Fruit fly (Drosophila melanogaster) whole organism, embryonic: ENCODE data around the gene CG9328.

Source experiments
- Bdp1 ChIP-seq: fragments of 200-800 bp; sonication (Bioruptor generic); optimal IDR thresholded peaks from 3 replicates; lab custom pipeline; 2016; ENCODE audit warnings: missing biosample characterization, missing genetic modification characterization
- CG10267 ChIP-seq: fragments of 200-800 bp; sonication (Bioruptor generic); optimal IDR thresholded peaks from 2 replicates; lab custom pipeline; 2018; ENCODE audit warnings: missing biosample characterization, mild to moderate bottlenecking, missing genetic modification characterization, moderate library complexity
- CG11695 ChIP-seq: fragments of 200-800 bp; sonication (Bioruptor generic); IDR thresholded peaks from 3 replicates; pipeline ENCODE4 v1.3.6; 2022; ENCODE audit warnings: missing biosample characterization, missing genetic modification characterization
- CG12299 ChIP-seq: fragments of 200-800 bp; sonication (Bioruptor generic); optimal IDR thresholded peaks from 2 replicates; lab custom pipeline; 2018; ENCODE audit warnings: missing biosample characterization, mild to moderate bottlenecking, missing genetic modification characterization
- CG12744 ChIP-seq: fragments of 200-800 bp; sonication (Bioruptor generic); optimal IDR thresholded peaks from 2 replicates; lab custom pipeline; 2016; ENCODE audit warnings: missing biosample characterization, missing genetic modification characterization
- CG12942 ChIP-seq: fragments of 200-800 bp; sonication (Bioruptor generic); optimal IDR thresholded peaks from 3 replicates; lab custom pipeline; 2016; ENCODE audit warnings: missing biosample characterization, missing genetic modification characterization
- CG1529 ChIP-seq: fragments of 200-800 bp; sonication (Bioruptor generic); optimal IDR thresholded peaks from 3 replicates; lab custom pipeline; 2018; ENCODE audit warnings: missing biosample characterization, missing genetic modification characterization
- CG18476 ChIP-seq: fragments of 200-800 bp; sonication (Bioruptor generic); optimal IDR thresholded peaks from 2 replicates; lab custom pipeline; 2016; ENCODE audit warnings: missing biosample characterization, mild to moderate bottlenecking, missing genetic modification characterization
- CG2129 ChIP-seq: fragments of 200-800 bp; sonication (Bioruptor generic); IDR thresholded peaks from 2 replicates; pipeline ENCODE4 v1.3.6; 2022; ENCODE audit warnings: missing biosample characterization, missing genetic modification characterization; ENCODE audit not compliant: partially characterized antibody
- CG33557 ChIP-seq: fragments of 200-800 bp; sonication (Bioruptor generic); optimal IDR thresholded peaks from 2 replicates; lab custom pipeline; 2019; ENCODE audit warnings: missing biosample characterization, mild to moderate bottlenecking, missing genetic modification characterization, moderate library complexity
- CG3995 ChIP-seq: fragments of 200-800 bp; sonication (Bioruptor generic); optimal IDR thresholded peaks from 3 replicates; lab custom pipeline; 2016; ENCODE audit warnings: missing biosample characterization, missing genetic modification characterization
- CG8290 ChIP-seq, 3 experiments: fragments of 200-800 bp; sonication (Bioruptor generic); optimal IDR thresholded peaks; 2 replicates each; lab custom pipeline; 2016 to 2019; ENCODE audit warnings: missing biosample characterization in 3 of 3, missing genetic modification characterization in 3 of 3, mild to moderate bottlenecking in 2 of 3, moderate library complexity in 1 of 3
- Deaf1 ChIP-seq: fragments of 200-800 bp; optimal IDR thresholded peaks from 3 replicates; lab custom pipeline; 2019; ENCODE audit warnings: missing biosample characterization, mild to moderate bottlenecking, missing genetic modification characterization, moderate library complexity
- E2f1 ChIP-seq: fragments of 200-800 bp; sonication (Bioruptor generic); IDR thresholded peaks from 2 replicates; pipeline ENCODE4 v1.3.6; 2022; ENCODE audit warnings: missing biosample characterization, missing genetic modification characterization
- GATAe ChIP-seq: fragments of 200-800 bp; sonication (Bioruptor generic); conservative IDR thresholded peaks from 2 replicates; pipeline ENCODE4 v1.3.6; 2022; ENCODE audit warnings: missing biosample characterization, missing genetic modification characterization
- Gug ChIP-seq: fragments of 200-800 bp; sonication (Bioruptor generic); IDR thresholded peaks from 4 replicates; pipeline ENCODE4 v1.3.6; 2022; ENCODE audit warnings: missing biosample characterization, missing genetic modification characterization
- HmgD ChIP-seq: fragments of 200-800 bp; sonication (Bioruptor generic); optimal IDR thresholded peaks from 3 replicates; lab custom pipeline; 2016; ENCODE audit warnings: missing biosample characterization, missing genetic modification characterization
- HmgZ ChIP-seq: fragments of 200-800 bp; sonication (Bioruptor generic); optimal IDR thresholded peaks from 2 replicates; lab custom pipeline; 2018; ENCODE audit warnings: missing biosample characterization, mild to moderate bottlenecking, missing genetic modification characterization
- Max ChIP-seq: fragments of 200-800 bp; sonication (Bioruptor generic); optimal IDR thresholded peaks from 2 replicates; lab custom pipeline; 2016; ENCODE audit warnings: missing biosample characterization, mild to moderate bottlenecking, missing genetic modification characterization
- Med ChIP-seq: fragments of 200-800 bp; sonication (Bioruptor generic); peaks from one replicate; lab custom pipeline; 2016; ENCODE audit warnings: missing biosample characterization, missing genetic modification characterization, mild to moderate bottlenecking, inconsistent platforms, moderate library complexity
- Myb ChIP-seq: fragments of 200-800 bp; sonication (Bioruptor generic); optimal IDR thresholded peaks from 2 replicates; lab custom pipeline; 2016; ENCODE audit warnings: missing biosample characterization, missing genetic modification characterization
- Neu2 ChIP-seq: fragments of 200-800 bp; sonication (Bioruptor generic); optimal IDR thresholded peaks from 3 replicates; lab custom pipeline; 2016; ENCODE audit warnings: missing biosample characterization, missing genetic modification characterization, borderline replicate concordance
- Oaz ChIP-seq: fragments of 200-800 bp; sonication (Bioruptor generic); IDR thresholded peaks from 2 replicates; pipeline ENCODE4 v1.3.6; 2022; ENCODE audit warnings: missing biosample characterization, missing genetic modification characterization
- Rfx ChIP-seq: fragments of 200-800 bp; sonication (Bioruptor generic); IDR thresholded peaks from 2 replicates; pipeline ENCODE4 v1.3.6; 2022; ENCODE audit warnings: missing biosample characterization, missing genetic modification characterization
- Rx ChIP-seq: fragments of 200-800 bp; sonication (Bioruptor generic); IDR thresholded peaks from 2 replicates; pipeline ENCODE4 v1.3.6; 2022; ENCODE audit warnings: missing biosample characterization, missing genetic modification characterization
- Stat92E ChIP-seq, 3 experiments: fragments of >200 bp in 2 of 3; fragments of 200-800 bp in 1 of 3; sonication (Bioruptor generic) in 1 of 3; optimal IDR thresholded peaks; 2 replicates each; lab custom pipeline; 2017 to 2019; ENCODE audit warnings: missing biosample characterization in 3 of 3, missing genetic modification characterization in 3 of 3, mild to moderate bottlenecking in 1 of 3, moderate library complexity in 1 of 3
- ab ChIP-seq: fragments of 200-800 bp; sonication (Bioruptor generic); optimal IDR thresholded peaks from 2 replicates; lab custom pipeline; 2016; ENCODE audit warnings: missing biosample characterization, missing genetic modification characterization
- az2 ChIP-seq: fragments of 200-800 bp; sonication (Bioruptor generic); optimal IDR thresholded peaks from 3 replicates; lab custom pipeline; 2016; ENCODE audit warnings: missing biosample characterization, missing genetic modification characterization
- bigmax ChIP-seq: fragments of 200-800 bp; sonication (Bioruptor generic); optimal IDR thresholded peaks from 2 replicates; lab custom pipeline; 2018; ENCODE audit warnings: missing biosample characterization, mild to moderate bottlenecking, missing genetic modification characterization
- caup ChIP-seq: fragments of 200-800 bp; sonication (Bioruptor generic); optimal IDR thresholded peaks from 3 replicates; lab custom pipeline; 2017; ENCODE audit warnings: missing biosample characterization, mild to moderate bottlenecking, missing genetic modification characterization, moderate library complexity; ENCODE audit not compliant: severe bottlenecking
- chif ChIP-seq, 2 experiments: fragments of 200-800 bp; sonication (Bioruptor generic); optimal IDR thresholded peaks; 3 replicates each; lab custom pipeline; 2016; ENCODE audit warnings: missing biosample characterization in 2 of 2, missing genetic modification characterization in 2 of 2
- chinmo ChIP-seq: fragments of 200-800 bp; sonication (Bioruptor generic); IDR thresholded peaks from 4 replicates; pipeline ENCODE4 v1.3.6; 2022; ENCODE audit warnings: missing biosample characterization, missing genetic modification characterization; ENCODE audit not compliant: partially characterized antibody
- cwo ChIP-seq: fragments of 200-800 bp; sonication (Bioruptor generic); optimal IDR thresholded peaks from 3 replicates; lab custom pipeline; 2017; ENCODE audit warnings: missing biosample characterization, missing genetic modification characterization, mild to moderate bottlenecking, moderate library complexity, missing genetic modification reagents
- disco-r ChIP-seq: fragments of 200-800 bp; sonication (Bioruptor generic); optimal IDR thresholded peaks from 2 replicates; lab custom pipeline; 2016; ENCODE audit warnings: missing biosample characterization, missing genetic modification characterization
- fru ChIP-seq: fragments of >200 bp; optimal IDR thresholded peaks from 2 replicates; lab custom pipeline; 2017
- ftz-f1 ChIP-seq: fragments of 200-800 bp; sonication (Bioruptor generic); optimal IDR thresholded peaks from 2 replicates; lab custom pipeline; 2016; ENCODE audit warnings: missing biosample characterization, missing genetic modification characterization
- grau ChIP-seq: fragments of 200-800 bp; optimal IDR thresholded peaks from 3 replicates; lab custom pipeline; 2019; ENCODE audit warnings: missing biosample characterization, mild to moderate bottlenecking, missing genetic modification characterization, moderate library complexity
- gt ChIP-seq: fragments of 200-800 bp; sonication (Bioruptor generic); IDR thresholded peaks from 2 replicates; pipeline ENCODE4 v1.3.6; 2022; ENCODE audit warnings: missing biosample characterization, missing genetic modification characterization
- jigr1 ChIP-seq: fragments of 200-800 bp; sonication (Bioruptor generic); IDR thresholded peaks from 3 replicates; pipeline ENCODE4 v1.3.6; 2022; ENCODE audit warnings: missing biosample characterization, missing genetic modification characterization
- mam ChIP-seq: fragments of 200-800 bp; sonication (Bioruptor generic); optimal IDR thresholded peaks from 3 replicates; lab custom pipeline; 2016; ENCODE audit warnings: missing biosample characterization, missing genetic modification characterization
- mirr ChIP-seq: fragments of 200-800 bp; sonication (Bioruptor generic); optimal IDR thresholded peaks from 3 replicates; lab custom pipeline; 2018; ENCODE audit warnings: missing biosample characterization, mild to moderate bottlenecking, missing genetic modification characterization
- nom ChIP-seq: fragments of 200-800 bp; sonication (Bioruptor generic); optimal IDR thresholded peaks from 2 replicates; lab custom pipeline; 2017; ENCODE audit warnings: missing biosample characterization, missing genetic modification characterization, mild to moderate bottlenecking, moderate library complexity, missing genetic modification reagents
- psq ChIP-seq: fragments of 200-800 bp; sonication (Bioruptor generic); optimal IDR thresholded peaks from 2 replicates; lab custom pipeline; 2017; ENCODE audit warnings: missing biosample characterization, missing genetic modification characterization
- row ChIP-seq: fragments of 200-800 bp; sonication (Bioruptor generic); IDR thresholded peaks from 3 replicates; pipeline ENCODE4 v1.3.6; 2022; ENCODE audit warnings: missing biosample characterization, missing genetic modification characterization
- sd ChIP-seq: fragments of 200-800 bp; sonication (Bioruptor generic); optimal IDR thresholded peaks from 3 replicates; lab custom pipeline; 2018; ENCODE audit warnings: missing biosample characterization, mild to moderate bottlenecking, missing genetic modification characterization, moderate library complexity
- sim ChIP-seq: fragments of 200-800 bp; sonication (Bioruptor generic); IDR thresholded peaks from 2 replicates; pipeline ENCODE4 v1.3.6; 2022; ENCODE audit warnings: missing biosample characterization, missing genetic modification characterization
- sna ChIP-seq: fragments of 200-800 bp; sonication (Bioruptor generic); IDR thresholded peaks from 2 replicates; pipeline ENCODE4 v1.3.6; 2022; ENCODE audit warnings: missing biosample characterization, missing genetic modification characterization; ENCODE audit not compliant: partially characterized antibody
- sr ChIP-seq: fragments of 200-800 bp; sonication (Bioruptor generic); IDR thresholded peaks from 3 replicates; pipeline ENCODE4 v1.3.6; 2022; ENCODE audit warnings: missing biosample characterization, missing genetic modification characterization
- tll ChIP-seq, 2 experiments: fragments of 200-800 bp in 1 of 2; fragments of >200 bp in 1 of 2; sonication (Bioruptor generic) in 1 of 2; optimal IDR thresholded peaks; 2 replicates each; lab custom pipeline; 2017 to 2019; ENCODE audit warnings: missing biosample characterization in 2 of 2, missing genetic modification characterization in 2 of 2, mild to moderate bottlenecking in 1 of 2, moderate library complexity in 1 of 2

CG9328 gene

dm6 chr2L:20812283-20813189 lies 15.0 kb downstream of the CG9328 start:
- no peak for TF ChIP-seq psq (GFP tag; lab: Kevin White, UChicago)
- no peak for TF ChIP-seq tll (GFP tag; optimal IDR thresholded peaks at IDR 0.05; lab: Kevin White, UChicago)
- TF ChIP-seq CG12942 (GFP tag; lab: Kevin White, UChicago): no peak
- no peak for TF ChIP-seq mirr (GFP tag; lab: Kevin White, UChicago)
- no peak for TF ChIP-seq CG8290 (GFP tag; optimal IDR thresholded peaks at IDR 0.05; lab: Kevin White, UChicago)
- peak in 1 of 2 experiments; percentile 30 for TF ChIP-seq CG8290 (tag; optimal IDR thresholded peaks at IDR 0.05; lab: Kevin White, UChicago)
- TF ChIP-seq E2f1 (GFP tag; lab: Robert Waterston, UW): no peak
- no peak for TF ChIP-seq Myb (GFP tag; lab: Kevin White, UChicago)
- no peak for TF ChIP-seq Stat92E (GFP tag; optimal IDR thresholded peaks at IDR 0.05; lab: Kevin White, UChicago)
- no peak for TF ChIP-seq gt (GFP tag; lab: Robert Waterston, UW)
- TF ChIP-seq ftz-f1 (GFP tag; lab: Kevin White, UChicago): no peak
- TF ChIP-seq CG3995 (GFP tag; lab: Kevin White, UChicago): no peak
- TF ChIP-seq CG12744 (GFP tag; lab: Kevin White, UChicago): no peak
- no peak for TF ChIP-seq mam (GFP tag; lab: Kevin White, UChicago)
- TF ChIP-seq caup (GFP tag; lab: Kevin White, UChicago): no peak
- no peak for TF ChIP-seq cwo
- no peak for TF ChIP-seq grau
- no peak for TF ChIP-seq CG12299
- TF ChIP-seq CG33557 (GFP tag; lab: Kevin White, UChicago): no peak
- no peak for TF ChIP-seq sim (GFP tag; lab: Robert Waterston, UW)
- TF ChIP-seq sr (GFP tag; lab: Robert Waterston, UW): no peak
- no peak for TF ChIP-seq row (GFP tag; lab: Robert Waterston, UW)
- TF ChIP-seq Med (GFP tag; lab: Kevin White, UChicago): peak; percentile 42
- TF ChIP-seq sd (tag; lab: Kevin White, UChicago): peak; percentile 14
- no peak for TF ChIP-seq Gug (GFP tag; lab: Robert Waterston, UW)
- TF ChIP-seq Bdp1 (GFP tag; lab: Kevin White, UChicago): no peak
- TF ChIP-seq CG2129 (GFP tag; lab: Robert Waterston, UW): no peak
- TF ChIP-seq fru (lab: Kevin White, UChicago): no peak
- peak; percentile 78 for TF ChIP-seq nom
- TF ChIP-seq chif (GFP tag; optimal IDR thresholded peaks at IDR 0.05; lab: Kevin White, UChicago): no peak
- TF ChIP-seq HmgZ (tag; lab: Kevin White, UChicago): no peak
- TF ChIP-seq HmgD (GFP tag; lab: Kevin White, UChicago): no peak
- TF ChIP-seq Deaf1 (tag; lab: Kevin White, UChicago): no peak
- no peak for TF ChIP-seq Max (GFP tag; lab: Kevin White, UChicago)
- TF ChIP-seq CG18476 (GFP tag; lab: Kevin White, UChicago): no peak
- no peak for TF ChIP-seq sna
- TF ChIP-seq chinmo: 0 out of 4 replicates have a peak, but pooled peaks have one; percentile 52
- TF ChIP-seq az2 (GFP tag; lab: Kevin White, UChicago): no peak
- no peak for TF ChIP-seq CG10267 (tag; lab: Kevin White, UChicago)
- no peak for TF ChIP-seq disco-r (GFP tag; lab: Kevin White, UChicago)
- no peak for TF ChIP-seq CG1529
- no peak for TF ChIP-seq Neu2 (GFP tag; lab: Kevin White, UChicago)
- no peak for TF ChIP-seq GATAe (GFP tag; lab: Robert Waterston, UW)
- no peak for TF ChIP-seq bigmax
- TF ChIP-seq Oaz (GFP tag; lab: Robert Waterston, UW): no peak
- no peak for TF ChIP-seq Rfx (GFP tag; lab: Robert Waterston, UW)
- TF ChIP-seq CG11695: no peak
- no peak for TF ChIP-seq ab
- TF ChIP-seq jigr1 (GFP tag; lab: Robert Waterston, UW): no peak
- TF ChIP-seq Rx (GFP tag; lab: Robert Waterston, UW): no peak
